In genomic region chrIII:10134517-10134916, ce11 we compare ENCODE assay signal across 5 worm cellular contexts.
A peak's percentile ranks its signal among the peaks of the same experiment; 100 is the strongest.
TF ChIP-seq lines count a peak whose summit lies in the region.

No protein-coding gene starts in this region.

TF ChIP-seq in whole organism, L1 larva, 84 proteins besides CTCF, POLR2A, EP300 and RAD21:
- TF ChIP-seq skn-1 (tag; optimal IDR thresholded peaks at IDR 0.05; lab: Kevin White, UChicago) (no peak), nhr-237 (tag; optimal IDR thresholded peaks at IDR 0.05; lab: Kevin White, UChicago) (no peak), nhr-28 (tag; optimal IDR thresholded peaks at IDR 0.05; lab: Kevin White, UChicago) (no peak), fkh-10 (GFP tag; optimal IDR thresholded peaks at IDR 0.05; lab: Kevin White, UChicago) (no peak), lin-13 (GFP tag; optimal IDR thresholded peaks at IDR 0.05; lab: Kevin White, UChicago) (no peak), pqm-1 (tag; optimal IDR thresholded peaks at IDR 0.05; lab: Kevin White, UChicago) (peak; percentile 13), lin-15B (tag; optimal IDR thresholded peaks at IDR 0.05; lab: Kevin White, UChicago) (no peak)

TF ChIP-seq in whole organism, L2 larva, 48 proteins besides CTCF, POLR2A, EP300 and RAD21:
- TF ChIP-seq nhr-12 (tag; optimal IDR thresholded peaks at IDR 0.05; lab: Kevin White, UChicago) (no peak), ZK546.5 (tag; optimal IDR thresholded peaks at IDR 0.05; lab: Kevin White, UChicago) (no peak), nhr-23 (tag; optimal IDR thresholded peaks at IDR 0.05; lab: Kevin White, UChicago) (no peak), elt-3 (tag; optimal IDR thresholded peaks at IDR 0.05; lab: Kevin White, UChicago) (no peak), sem-4 (tag; optimal IDR thresholded peaks at IDR 0.05; lab: Kevin White, UChicago) (no peak), nhr-11 (tag; optimal IDR thresholded peaks at IDR 0.05; lab: Kevin White, UChicago) (no peak), crh-2 (tag; optimal IDR thresholded peaks at IDR 0.05; lab: Kevin White, UChicago) (peak; percentile 38), lin-13 (GFP tag; optimal IDR thresholded peaks at IDR 0.05; lab: Kevin White, UChicago) (no peak), unc-62 (GFP tag; optimal IDR thresholded peaks at IDR 0.05; lab: Kevin White, UChicago) (no peak), fos-1 (tag; optimal IDR thresholded peaks at IDR 0.05; lab: Kevin White, UChicago) (peak; percentile 88)

TF ChIP-seq in whole organism, L3 larva, 47 proteins besides CTCF, POLR2A, EP300 and RAD21:
- TF ChIP-seq elt-2 (tag; optimal IDR thresholded peaks at IDR 0.05; lab: Kevin White, UChicago) (peak; percentile 63), nhr-25 (tag; optimal IDR thresholded peaks at IDR 0.05; lab: Kevin White, UChicago) (no peak), pha-4 (tag; optimal IDR thresholded peaks at IDR 0.05; lab: Kevin White, UChicago) (peak; percentile 36), pqm-1 (tag; optimal IDR thresholded peaks at IDR 0.05; lab: Kevin White, UChicago) (peak; percentile 23)

TF ChIP-seq in whole organism, L4 larva, 104 proteins besides CTCF, POLR2A, EP300 and RAD21:
- TF ChIP-seq hlh-11 (tag; optimal IDR thresholded peaks at IDR 0.05; lab: Kevin White, UChicago) (peak; percentile 52), pqm-1 (tag; optimal IDR thresholded peaks at IDR 0.05; lab: Kevin White, UChicago) (peak; percentile 43), unc-62 (GFP tag; optimal IDR thresholded peaks at IDR 0.05 in 1 of 2; lab: Kevin White, UChicago) (peak in 1 of 2 experiments; percentile 3), unc-62 (tag; optimal IDR thresholded peaks at IDR 0.05; lab: Kevin White, UChicago) (no peak), daf-16 (GFP tag; optimal IDR thresholded peaks at IDR 0.05; lab: Kevin White, UChicago) (no peak), daf-16 (tag; optimal IDR thresholded peaks at IDR 0.05; lab: Kevin White, UChicago) (peak; percentile 55), dve-1 (tag; optimal IDR thresholded peaks at IDR 0.05; lab: Kevin White, UChicago; ENCODE audit: insufficient read depth) (peak; percentile 52), nhr-28 (tag; optimal IDR thresholded peaks at IDR 0.05; lab: Kevin White, UChicago) (peak; percentile 9), daf-19 (GFP tag; conservative IDR thresholded peaks at IDR 0.05; lab: Robert Waterston, UW) (no peak), cey-2 (tag; optimal IDR thresholded peaks at IDR 0.05; lab: Kevin White, UChicago; ENCODE audit: borderline replicate concordance, insufficient read depth) (no peak), nhr-6 (tag; optimal IDR thresholded peaks at IDR 0.05; lab: Kevin White, UChicago) (peak; percentile 68)

TF ChIP-seq in whole organism, young adult, 124 proteins besides CTCF, POLR2A, EP300 and RAD21:
- TF ChIP-seq nhr-27 (tag; optimal IDR thresholded peaks at IDR 0.05; lab: Kevin White, UChicago) (no peak), nhr-80 (tag; optimal IDR thresholded peaks at IDR 0.05; lab: Kevin White, UChicago) (peak; percentile 59)
